Worm (Caenorhabditis elegans): Measurements from ENCODE around the gene F25G6.8.
A peak's percentile ranks its signal among the peaks of the same experiment; 100 is the strongest.

Gene F25G6.8

DNA sequence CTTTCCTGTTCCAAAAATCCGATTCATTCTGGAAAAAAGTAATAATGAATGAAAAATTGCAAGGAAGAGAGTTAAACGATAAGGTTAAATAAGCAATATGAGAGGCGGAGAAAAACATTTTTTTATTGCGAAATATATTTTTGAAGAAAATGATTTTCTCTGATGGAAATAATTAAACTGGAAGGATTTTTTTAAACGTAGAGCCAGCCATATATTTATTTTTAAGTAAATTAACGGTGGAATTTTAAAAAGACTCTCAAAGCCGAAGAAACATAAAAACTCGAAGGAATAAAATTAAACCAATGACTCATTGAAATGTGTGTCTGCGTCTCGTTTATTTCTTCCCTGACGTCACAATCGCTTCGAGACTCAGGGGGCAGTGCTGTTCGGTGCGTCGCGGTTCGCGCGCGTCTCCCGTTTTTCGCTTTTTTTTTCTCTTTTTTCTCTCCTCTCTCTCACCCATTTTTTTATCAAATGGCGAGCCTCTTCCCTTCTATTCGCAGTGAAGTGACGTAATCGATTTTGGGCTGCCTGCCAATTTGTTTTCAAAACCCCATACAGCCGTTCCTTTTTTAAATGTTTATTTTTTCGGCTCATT is 41.2 kb upstream of the F25G6.8 start, which contains the start of gene vps-60:
Gene vps-60 (minus strand): TSS at position 30 of the 598 bp plus-strand sequence.
- TF ChIP-seq hlh-4 (tag; optimal IDR thresholded peaks at IDR 0.05): no peak
- peak; percentile 90 for TF ChIP-seq C16A3.4 (tag; optimal IDR thresholded peaks at IDR 0.05)
- TF ChIP-seq nhr-20 (tag; optimal IDR thresholded peaks at IDR 0.05): peak; percentile 96
- TF ChIP-seq ceh-63 (GFP tag; optimal IDR thresholded peaks at IDR 0.05): no peak
- TF ChIP-seq nhr-76 (tag; optimal IDR thresholded peaks at IDR 0.05): peak; percentile 2
- TF ChIP-seq nhr-11 (tag; optimal IDR thresholded peaks at IDR 0.05): peak; percentile 37
- peak; percentile 95 for TF ChIP-seq tbx-2 (tag; optimal IDR thresholded peaks at IDR 0.05)
- no peak for TF ChIP-seq nhr-28 (tag; optimal IDR thresholded peaks at IDR 0.05)
- no peak for TF ChIP-seq Y116A8C.19 (tag; optimal IDR thresholded peaks at IDR 0.05; ENCODE audit: borderline replicate concordance)
- no peak for TF ChIP-seq tlp-1 (tag; optimal IDR thresholded peaks at IDR 0.05)
- peak; percentile 89 to 96 for TF ChIP-seq lsy-2 (tag; optimal IDR thresholded peaks at IDR 0.05)
- TF ChIP-seq ceh-90 (tag; optimal IDR thresholded peaks at IDR 0.05): peak; percentile 47
- TF ChIP-seq nhr-47 (tag; optimal IDR thresholded peaks at IDR 0.05): peak; percentile 94
- TF ChIP-seq nhr-90 (tag; optimal IDR thresholded peaks at IDR 0.05; ENCODE audit: poor library complexity): peak; percentile 86
- TF ChIP-seq lin-14 (GFP tag; optimal IDR thresholded peaks at IDR 0.05): peak; percentile 98
- peak; percentile 55 for TF ChIP-seq zip-4 (GFP tag; optimal IDR thresholded peaks at IDR 0.05)
- TF ChIP-seq isw-1 (GFP tag; IDR thresholded peaks at IDR 0.05): peak; percentile 94
- TF ChIP-seq snu-23 (GFP tag; optimal IDR thresholded peaks at IDR 0.05): peak; percentile 96
- TF ChIP-seq ceh-82 (tag; optimal IDR thresholded peaks at IDR 0.05): peak; percentile 75 to 95 (median 82)
- peak; percentile 10 for TF ChIP-seq F16B12.6 (tag; optimal IDR thresholded peaks at IDR 0.05)
- peak; percentile 84 to 89 for TF ChIP-seq efl-1 (optimal IDR thresholded peaks at IDR 0.05)
- TF ChIP-seq efl-1 (GFP tag; optimal IDR thresholded peaks at IDR 0.05 in 1 of 2): peak; percentile 68 to 96
- peak; percentile 77; the same call in 1 of the 2 replicates for TF ChIP-seq ceh-88 (GFP tag; IDR thresholded peaks at IDR 0.05)
- TF ChIP-seq alr-1 (tag; optimal IDR thresholded peaks at IDR 0.05; ENCODE audit: borderline replicate concordance): no peak
- TF ChIP-seq efl-3 (GFP tag; optimal IDR thresholded peaks at IDR 0.05): no peak
- TF ChIP-seq aha-1 (tag; optimal IDR thresholded peaks at IDR 0.05): peak; percentile 22
- no peak for TF ChIP-seq unc-98 (GFP tag; IDR thresholded peaks at IDR 0.05)
- TF ChIP-seq ztf-11 (tag; optimal IDR thresholded peaks at IDR 0.05): peak in 1 of 2 experiments; percentile 46
- TF ChIP-seq irx-1 (tag; optimal IDR thresholded peaks at IDR 0.05): peak; percentile 79
- TF ChIP-seq ces-1 (GFP tag; optimal IDR thresholded peaks at IDR 0.05): no peak
- TF ChIP-seq grh-1 (GFP tag; IDR thresholded peaks at IDR 0.05): peak; percentile 75
- TF ChIP-seq mef-2 (tag; optimal IDR thresholded peaks at IDR 0.05): peak; percentile 48
- TF ChIP-seq mab-9 (GFP tag; IDR thresholded peaks at IDR 0.05): 0 out of 2 replicates have a peak, but pooled peaks have one; percentile 46
- TF ChIP-seq mep-1 (tag; optimal IDR thresholded peaks at IDR 0.05): peak; percentile 80
- TF ChIP-seq dpl-1 (GFP tag; optimal IDR thresholded peaks at IDR 0.05): peak; percentile 73 to 82 (median 81)
- peak; percentile 84 for TF ChIP-seq nhr-237 (tag; optimal IDR thresholded peaks at IDR 0.05)
- peak; percentile 76 for TF ChIP-seq sox-4 (tag; optimal IDR thresholded peaks at IDR 0.05)
- TF ChIP-seq elt-3 (tag; optimal IDR thresholded peaks at IDR 0.05): peak in 5 of 6 experiments; percentile 48 to 91 (median 72)
- TF ChIP-seq lin-15B (tag; optimal IDR thresholded peaks at IDR 0.05): peak; percentile 80
- peak; percentile 87 for TF ChIP-seq pax-3 (tag; optimal IDR thresholded peaks at IDR 0.05)
- peak; percentile 98 for TF ChIP-seq fos-1 (tag; optimal IDR thresholded peaks at IDR 0.05)
- peak; percentile 48 for TF ChIP-seq lin-39 (tag; optimal IDR thresholded peaks at IDR 0.05)
- TF ChIP-seq elt-2 (tag; optimal IDR thresholded peaks at IDR 0.05): peak; percentile 79
- TF ChIP-seq C34B4.2 (tag; optimal IDR thresholded peaks at IDR 0.05): no peak
- no peak for TF ChIP-seq sptf-1 (tag; optimal IDR thresholded peaks at IDR 0.05)
- no peak for TF ChIP-seq pqm-1 (tag; optimal IDR thresholded peaks at IDR 0.05)
- TF ChIP-seq lir-3 (tag; optimal IDR thresholded peaks at IDR 0.05; ENCODE audit: poor library complexity): peak; percentile 60
- TF ChIP-seq lin-35 (GFP tag; optimal IDR thresholded peaks at IDR 0.05): peak; percentile 87 to 90
- TF ChIP-seq jun-1 (tag; optimal IDR thresholded peaks at IDR 0.05): peak; percentile 96
- TF ChIP-seq ztf-4 (tag; optimal IDR thresholded peaks at IDR 0.05): peak; percentile 77
- peak; percentile 34 for TF ChIP-seq hpl-2 (GFP tag; optimal IDR thresholded peaks at IDR 0.05)
- no peak for TF ChIP-seq nhr-12 (tag; optimal IDR thresholded peaks at IDR 0.05)

All from whole organism, L1 larva.